Fruit fly (Drosophila melanogaster) whole organism, pupa: ENCODE results near the gene CG12011.

ENCODE experiments used
- CG10348 ChIP-seq: fragments of 200-800 bp; sonication (Bioruptor generic); IDR thresholded peaks from 2 replicates; pipeline ENCODE4 v1.3.6; 2022; ENCODE audit warnings: missing biosample characterization, missing genetic modification characterization
- CG12605 ChIP-seq: fragments of 200-800 bp; sonication (Bioruptor generic); IDR thresholded peaks from 2 replicates; pipeline ENCODE4 v1.3.6; 2022; ENCODE audit warnings: missing biosample characterization, missing genetic modification characterization
- CG32121 ChIP-seq: fragments of 200-800 bp; sonication (Bioruptor generic); IDR thresholded peaks from 2 replicates; pipeline ENCODE4 v1.3.6; 2022; ENCODE audit warnings: missing biosample characterization, missing genetic modification characterization
- CG34367 ChIP-seq: fragments of 200-800 bp; sonication (Bioruptor generic); optimal IDR thresholded peaks from 2 replicates; lab custom pipeline; 2018; ENCODE audit warnings: missing biosample characterization, mild to moderate bottlenecking, missing genetic modification characterization
- CG4496 ChIP-seq: fragments of 200-800 bp; sonication (Bioruptor generic); IDR thresholded peaks from 3 replicates; pipeline ENCODE4 v1.3.6; 2022; ENCODE audit warnings: missing biosample characterization, missing genetic modification characterization
- CG8159 ChIP-seq: fragments of 200-800 bp; sonication (Bioruptor generic); optimal IDR thresholded peaks from 3 replicates; lab custom pipeline; 2018; ENCODE audit warnings: missing biosample characterization, mild to moderate bottlenecking, missing genetic modification characterization, moderate library complexity
- CG9948 ChIP-seq: fragments of 200-800 bp; sonication (Bioruptor generic); optimal IDR thresholded peaks from 2 replicates; lab custom pipeline; 2018; ENCODE audit warnings: missing biosample characterization, mild to moderate bottlenecking, missing genetic modification characterization, moderate library complexity
- EcR ChIP-seq: fragments of 200-800 bp; sonication (Bioruptor generic); optimal IDR thresholded peaks from 3 replicates; lab custom pipeline; 2019; ENCODE audit warnings: missing biosample characterization, missing genetic modification characterization, mild to moderate bottlenecking, moderate library complexity, missing genetic modification reagents
- Ets98B ChIP-seq: fragments of 200-800 bp; sonication (Bioruptor generic); IDR thresholded peaks from 2 replicates; pipeline ENCODE4 v1.3.6; 2022; ENCODE audit warnings: missing biosample characterization, missing genetic modification characterization
- Pif1B ChIP-seq: fragments of 200-800 bp; sonication (Bioruptor generic); optimal IDR thresholded peaks from 3 replicates; lab custom pipeline; 2016; ENCODE audit warnings: missing biosample characterization, missing genetic modification characterization
- fd96Ca ChIP-seq: fragments of 200-800 bp; sonication (Bioruptor generic); IDR thresholded peaks from 3 replicates; pipeline ENCODE4 v1.3.6; 2022; ENCODE audit warnings: missing biosample characterization, missing genetic modification characterization
- gl ChIP-seq: fragments of 200-800 bp; sonication (Bioruptor generic); optimal IDR thresholded peaks from 2 replicates; lab custom pipeline; 2018; ENCODE audit warnings: missing biosample characterization, mild to moderate bottlenecking, missing genetic modification characterization

dm6 chr3L:1663531-1663930 lies 30.9 kb upstream of the CG12011 start:
- TF ChIP-seq EcR (no peak), CG8159 (tag; lab: Kevin White, UChicago) (no peak), CG32121 (GFP tag; lab: Robert Waterston, UW) (no peak), Ets98B (GFP tag; lab: Robert Waterston, UW) (no peak), CG4496 (GFP tag; lab: Robert Waterston, UW) (no peak), CG34367 (no peak), fd96Ca (GFP tag; lab: Robert Waterston, UW) (no peak), CG9948 (tag; lab: Kevin White, UChicago) (no peak), CG12605 (no peak), gl (no peak), CG10348 (GFP tag; lab: Robert Waterston, UW) (no peak), Pif1B (no peak)
